Worm (Caenorhabditis elegans): ENCODE measurements around the gene C34E10.10.

The C34E10.10 gene

DNA sequence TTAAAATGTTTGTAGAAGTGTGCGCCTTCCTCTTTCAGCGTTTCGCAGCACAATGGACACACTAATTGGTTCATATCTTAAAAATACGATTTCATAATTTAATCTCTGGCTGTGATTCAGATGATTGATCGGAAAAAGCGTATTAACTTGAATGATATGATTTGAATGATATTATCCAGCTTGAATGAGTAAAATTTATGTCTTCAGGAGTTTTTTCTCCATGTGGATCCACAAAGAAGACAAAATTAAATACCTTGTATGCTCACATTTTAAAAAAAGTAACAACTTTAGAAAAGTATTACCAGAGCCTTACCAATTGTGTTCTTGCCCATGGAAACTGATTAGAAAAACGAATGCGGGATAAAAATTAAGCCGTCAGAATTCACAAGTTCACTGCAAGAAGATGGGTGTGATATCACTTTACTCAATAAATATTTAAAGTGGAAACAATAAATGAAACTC is 45.7 kb upstream of the C34E10.10 start, which contains the start of gene ztf-8 (continued):
- TF ChIP-seq cebp-1 (GFP tag; IDR thresholded peaks at IDR 0.05): no peak
- TF ChIP-seq cebp-1 (tag; optimal IDR thresholded peaks at IDR 0.05): peak; percentile 38
- TF ChIP-seq akir-1 (GFP tag; optimal IDR thresholded peaks at IDR 0.05): no peak
- TF ChIP-seq madf-8 (GFP tag; conservative IDR thresholded peaks at IDR 0.05): no peak
- no peak for TF ChIP-seq C17E4.6 (GFP tag; IDR thresholded peaks at IDR 0.05)
- TF ChIP-seq die-1 (tag; optimal IDR thresholded peaks at IDR 0.05): peak; percentile 32
- no peak for TF ChIP-seq C06A6.2 (GFP tag; conservative IDR thresholded peaks at IDR 0.05)
- TF ChIP-seq Y67H2A.10 (GFP tag; conservative IDR thresholded peaks at IDR 0.05): no peak
- no peak for TF ChIP-seq F55B11.4 (tag; optimal IDR thresholded peaks at IDR 0.05; ENCODE audit: borderline replicate concordance, insufficient read depth)
- TF ChIP-seq fkh-3 (tag; optimal IDR thresholded peaks at IDR 0.05): no peak
- TF ChIP-seq F37B4.10 (GFP tag; IDR thresholded peaks at IDR 0.05): no peak
- TF ChIP-seq snpc-3.4 (tag; optimal IDR thresholded peaks at IDR 0.05): no peak
- TF ChIP-seq snpc-1.1 (tag; optimal IDR thresholded peaks at IDR 0.05; ENCODE audit: insufficient read depth): peak; percentile 54
- no peak; the same call in 1 of the 2 replicates for TF ChIP-seq F33H1.4 (GFP tag; IDR thresholded peaks at IDR 0.05)
- TF ChIP-seq unc-62 (GFP tag; optimal IDR thresholded peaks at IDR 0.05): no peak
- TF ChIP-seq tbp1 (GFP tag; optimal IDR thresholded peaks at IDR 0.05): peak; percentile 13
- peak; percentile 66; the same call in 1 of the 2 replicates for TF ChIP-seq Y53G8AR.9 (GFP tag; conservative IDR thresholded peaks at IDR 0.05)
- TF ChIP-seq ccch-3 (GFP tag; optimal IDR thresholded peaks at IDR 0.05): no peak
- TF ChIP-seq sdz-38 (tag; optimal IDR thresholded peaks at IDR 0.05): no peak
- TF ChIP-seq mel-28 (tag; optimal IDR thresholded peaks at IDR 0.05; ENCODE audit: borderline replicate concordance): no peak
- no peak for TF ChIP-seq ztf-22 (GFP tag; optimal IDR thresholded peaks at IDR 0.05)
- TF ChIP-seq dpff-1 (tag; optimal IDR thresholded peaks at IDR 0.05): peak; percentile 41
- TF ChIP-seq ets-4 (GFP tag; optimal IDR thresholded peaks at IDR 0.05): no peak
- no peak for TF ChIP-seq ztf-25 (GFP tag; IDR thresholded peaks at IDR 0.05)
- 0 out of 2 replicates have a peak, but pooled peaks have one; percentile 27 for TF ChIP-seq nfyb-1 (GFP tag; IDR thresholded peaks at IDR 0.05)
- no peak for TF ChIP-seq egl-18 (GFP tag; IDR thresholded peaks at IDR 0.05)
- no peak for TF ChIP-seq nhr-90 (tag; optimal IDR thresholded peaks at IDR 0.05)
- no peak for TF ChIP-seq bed-2 (GFP tag; IDR thresholded peaks at IDR 0.05)
- no peak for TF ChIP-seq F10E7.11 (tag; optimal IDR thresholded peaks at IDR 0.05)

- TF ChIP-seq aptf-2 (GFP tag; conservative IDR thresholded peaks at IDR 0.05) (no peak), ztf-6 (GFP tag; IDR thresholded peaks at IDR 0.05) (no peak), tbx-9 (tag; optimal IDR thresholded peaks at IDR 0.05; ENCODE audit: borderline replicate concordance) (no peak), madf-6 (GFP tag; IDR thresholded peaks at IDR 0.05) (no peak), pha-4 (tag; optimal IDR thresholded peaks at IDR 0.05) (no peak), nfya-2 (GFP tag; IDR thresholded peaks at IDR 0.05) (no peak), C17E4.6 (GFP tag; IDR thresholded peaks at IDR 0.05) (no peak), F23B12.7 (tag; optimal IDR thresholded peaks at IDR 0.05; ENCODE audit: insufficient read depth) (no peak), attf-3 (GFP tag; conservative IDR thresholded peaks at IDR 0.05) (no peak), K11D2.4 (GFP tag; IDR thresholded peaks at IDR 0.05) (no peak), nhr-120 (GFP tag; IDR thresholded peaks at IDR 0.05) (no peak), hsf-1 (GFP tag; IDR thresholded peaks at IDR 0.05) (no peak)
Measured at ce11 chrIII:5269814-5270213, 42.1 kb upstream of the C34E10.10 start, which contains the start of gene ZC395.4. ZC395.4 (plus strand) TSS chrIII:5270114.
